Worm (Caenorhabditis elegans) whole organism, late embryonic: ENCODE results near the gene clec-178.

Experiments used
- F13H6.1 ChIP-seq: sonication (generic microtip); optimal IDR thresholded peaks from 2 replicates; lab custom pipeline; 2016; ENCODE audit warnings: missing genetic modification characterization, missing compliant biosample characterization
- K02D7.2 ChIP-seq: sonication (generic microtip); optimal IDR thresholded peaks from 2 replicates; lab custom pipeline; 2017; ENCODE audit warnings: mild to moderate bottlenecking, missing genetic modification characterization, missing compliant biosample characterization
- K09A11.1 ChIP-seq: sonication (generic microtip); optimal IDR thresholded peaks from 2 replicates; lab custom pipeline; 2017; ENCODE audit warnings: antibody characterized with exemption, mild to moderate bottlenecking, missing genetic modification characterization, missing compliant biosample characterization; ENCODE audit not compliant: insufficient read depth
- T23F11.4 ChIP-seq: fragments of 200-800 bp; sonication (Bioruptor generic); optimal IDR thresholded peaks from 2 replicates; lab custom pipeline; 2018; ENCODE audit warnings: mild to moderate bottlenecking, missing genetic modification characterization, missing compliant biosample characterization
- Y22D7AL.16 ChIP-seq: sonication (generic microtip); optimal IDR thresholded peaks from 2 replicates; lab custom pipeline; 2016; ENCODE audit warnings: missing genetic modification characterization, missing compliant biosample characterization
- ama-1 ChIP-seq: fragments of 150-350 bp; optimal IDR thresholded peaks from 2 replicates; lab custom pipeline; 2014
- ceh-14 ChIP-seq: sonication (generic microtip); optimal IDR thresholded peaks from 2 replicates; lab custom pipeline; 2016; ENCODE audit warnings: missing genotype, missing genetic modification characterization, missing compliant biosample characterization
- ceh-18 ChIP-seq: sonication (generic microtip); optimal IDR thresholded peaks from 2 replicates; lab custom pipeline; 2016; ENCODE audit warnings: missing genetic modification characterization, missing compliant biosample characterization
- ceh-2 ChIP-seq: sonication (generic microtip); optimal IDR thresholded peaks from 2 replicates; lab custom pipeline; 2016; ENCODE audit warnings: missing genotype, missing genetic modification characterization, missing compliant biosample characterization
- ceh-22 ChIP-seq: sonication (generic microtip); optimal IDR thresholded peaks from 2 replicates; lab custom pipeline; 2017; ENCODE audit warnings: missing biosample characterization, missing genetic modification characterization
- ceh-24 ChIP-seq: sonication (generic microtip); optimal IDR thresholded peaks from 2 replicates; lab custom pipeline; 2016; ENCODE audit warnings: mild to moderate bottlenecking, missing genetic modification characterization, missing compliant biosample characterization
- ceh-30 ChIP-seq: fragments of 150-350 bp; optimal IDR thresholded peaks from 2 replicates; lab custom pipeline; 2014; ENCODE audit warnings: missing biosample characterization, missing genetic modification characterization
- ceh-31 ChIP-seq: sonication (generic microtip); optimal IDR thresholded peaks from 2 replicates; lab custom pipeline; 2016; ENCODE audit warnings: missing genetic modification characterization, missing compliant biosample characterization
- ceh-45 ChIP-seq: fragments of 200-800 bp; sonication (Bioruptor generic); IDR thresholded peaks from 2 replicates; pipeline ENCODE4 v1.3.6; 2022; ENCODE audit warnings: missing genetic modification reagents, missing genetic modification characterization, missing compliant biosample characterization
- ceh-48 ChIP-seq: sonication (generic microtip); optimal IDR thresholded peaks from 2 replicates; lab custom pipeline; 2016; ENCODE audit warnings: missing genetic modification characterization, inconsistent platforms, missing compliant biosample characterization
- ceh-9 ChIP-seq: sonication (generic microtip); optimal IDR thresholded peaks from 2 replicates; lab custom pipeline; 2016; ENCODE audit warnings: mild to moderate bottlenecking, missing genetic modification characterization, inconsistent platforms, missing compliant biosample characterization
- eyg-1 ChIP-seq: sonication (generic microtip); optimal IDR thresholded peaks from 2 replicates; lab custom pipeline; 2016; ENCODE audit warnings: missing genotype, missing genetic modification characterization, missing compliant biosample characterization
- fax-1 ChIP-seq: sonication (generic microtip); optimal IDR thresholded peaks from 2 replicates; lab custom pipeline; 2016; ENCODE audit warnings: missing genotype, missing genetic modification characterization, missing compliant biosample characterization
- fkh-10 ChIP-seq: fragments of 150-350 bp; optimal IDR thresholded peaks from 2 replicates; lab custom pipeline; 2014; ENCODE audit warnings: missing biosample characterization, missing genetic modification reagents, missing genetic modification characterization
- gmeb-2 ChIP-seq: sonication (generic microtip); optimal IDR thresholded peaks from 2 replicates; lab custom pipeline; 2016; ENCODE audit warnings: missing genetic modification characterization, inconsistent platforms, missing compliant biosample characterization
- hlh-13 ChIP-seq: fragments of 200-800 bp; sonication (Bioruptor generic); optimal IDR thresholded peaks from 2 replicates; lab custom pipeline; 2018; ENCODE audit warnings: mild to moderate bottlenecking, missing genetic modification characterization, missing compliant biosample characterization
- hlh-15 ChIP-seq: sonication (generic microtip); optimal IDR thresholded peaks from 2 replicates; lab custom pipeline; 2016; ENCODE audit warnings: missing genetic modification characterization, missing compliant biosample characterization
- hlh-8 ChIP-seq: sonication (generic microtip); optimal IDR thresholded peaks from 2 replicates; lab custom pipeline; 2016; ENCODE audit warnings: missing genotype, missing genetic modification characterization, missing compliant biosample characterization
- lin-11 ChIP-seq: fragments of 200-800 bp; sonication (Bioruptor generic); optimal IDR thresholded peaks from 2 replicates; lab custom pipeline; 2018; ENCODE audit warnings: mild to moderate bottlenecking, missing genetic modification characterization, missing compliant biosample characterization
- nhr-232 ChIP-seq: sonication (generic microtip); optimal IDR thresholded peaks from 2 replicates; lab custom pipeline; 2016; ENCODE audit warnings: missing genetic modification characterization, missing compliant biosample characterization
- npax-4 ChIP-seq: sonication (generic microtip); optimal IDR thresholded peaks from 2 replicates; lab custom pipeline; 2016; ENCODE audit warnings: missing genetic modification characterization, missing compliant biosample characterization
- odd-2 ChIP-seq: sonication (generic microtip); optimal IDR thresholded peaks from 2 replicates; lab custom pipeline; 2017; ENCODE audit warnings: antibody characterized with exemption, mild to moderate bottlenecking, missing genetic modification characterization, missing compliant biosample characterization
- pag-3 ChIP-seq: sonication (generic microtip); optimal IDR thresholded peaks from 2 replicates; lab custom pipeline; 2016; ENCODE audit warnings: missing compliant biosample characterization, missing genetic modification characterization, borderline replicate concordance
- pat-9 ChIP-seq: fragments of 200-800 bp; sonication (Bioruptor generic); optimal IDR thresholded peaks from 2 replicates; lab custom pipeline; 2018; ENCODE audit warnings: mild to moderate bottlenecking, missing genetic modification characterization, moderate library complexity, missing compliant biosample characterization
- pha-2 ChIP-seq: sonication (generic microtip); optimal IDR thresholded peaks from 2 replicates; lab custom pipeline; 2017; ENCODE audit warnings: mild to moderate bottlenecking, missing genetic modification characterization, missing compliant biosample characterization
- pqm-1 ChIP-seq: sonication (generic microtip); optimal IDR thresholded peaks from 2 replicates; lab custom pipeline; 2016; ENCODE audit warnings: missing genetic modification characterization, missing compliant biosample characterization
- pros-1 ChIP-seq: fragments of 150-350 bp; optimal IDR thresholded peaks from 2 replicates; lab custom pipeline; 2014; ENCODE audit warnings: missing biosample characterization, missing genetic modification reagents, missing genetic modification characterization
- rnt-1 ChIP-seq: sonication (generic microtip); optimal IDR thresholded peaks from 2 replicates; lab custom pipeline; 2016; ENCODE audit warnings: missing genetic modification characterization, missing compliant biosample characterization
- sox-4 ChIP-seq: sonication (generic microtip); optimal IDR thresholded peaks from 2 replicates; lab custom pipeline; 2017; ENCODE audit warnings: mild to moderate bottlenecking, missing genetic modification characterization, inconsistent platforms, missing compliant biosample characterization
- tbx-2 ChIP-seq: sonication (generic microtip); optimal IDR thresholded peaks from 2 replicates; lab custom pipeline; 2016; ENCODE audit warnings: missing genetic modification characterization, missing compliant biosample characterization
- ttx-3 ChIP-seq: sonication (generic microtip); optimal IDR thresholded peaks from 2 replicates; lab custom pipeline; 2016; ENCODE audit warnings: missing genetic modification reagents, missing genetic modification characterization, missing compliant biosample characterization
- unc-42 ChIP-seq: sonication (generic microtip); optimal IDR thresholded peaks from 2 replicates; lab custom pipeline; 2016; ENCODE audit warnings: missing genotype, missing genetic modification characterization, missing compliant biosample characterization
- unc-55 ChIP-seq: sonication (generic microtip); optimal IDR thresholded peaks from 2 replicates; lab custom pipeline; 2017; ENCODE audit warnings: missing biosample characterization, missing genetic modification reagents, missing genetic modification characterization

clec-178 gene

DNA sequence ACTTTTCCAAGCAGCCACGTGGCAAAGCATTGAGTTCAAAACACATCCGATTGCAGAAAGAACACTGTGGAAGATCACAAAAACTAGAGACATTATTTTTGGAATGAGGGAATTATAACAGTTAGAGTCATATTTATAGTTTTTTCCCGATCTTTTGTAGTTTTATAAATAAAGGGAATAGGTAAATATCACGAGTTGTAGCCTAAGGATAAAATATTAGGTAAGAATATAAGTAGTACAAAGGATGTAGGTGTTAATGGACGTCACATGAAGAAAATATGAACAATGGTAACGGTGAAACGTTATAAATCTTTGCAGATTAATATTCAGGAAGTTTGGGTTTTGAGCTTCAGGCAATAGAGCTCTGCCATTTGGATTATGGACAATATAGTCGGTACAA lies 20.7 kb downstream of the clec-178 start, which contains the start of gene srd-5:
TSS of gene srd-5 (minus strand) at position 101 of the 400 bp plus-strand sequence.
- TF ChIP-seq pqm-1 (no peak), eyg-1 (no peak), ceh-30 (tag; lab: Kevin White, UChicago) (no peak), T23F11.4 (GFP tag; lab: Kevin White, UChicago) (no peak)

ce11 chrIV:5678044-5678443 lies 24.3 kb downstream of the clec-178 start, which contains the start of gene C55C3.4:
C55C3.4 (minus strand) TSS chrIV:5678144.
- TF ChIP-seq hlh-15: no peak
- TF ChIP-seq hlh-8 (tag; lab: Kevin White, UChicago): no peak
- TF ChIP-seq ceh-31 (tag; lab: Kevin White, UChicago): no peak
- TF ChIP-seq tbx-2 (tag; lab: Kevin White, UChicago): no peak
- no peak for TF ChIP-seq rnt-1 (tag; lab: Kevin White, UChicago)
- no peak for TF ChIP-seq pha-2 (tag; lab: Kevin White, UChicago)
- TF ChIP-seq ceh-24 (tag; lab: Kevin White, UChicago): no peak
- no peak for TF ChIP-seq ceh-22 (tag; lab: Kevin White, UChicago)
- TF ChIP-seq sox-4: no peak
- no peak for TF ChIP-seq pat-9 (tag; lab: Kevin White, UChicago)
- no peak for TF ChIP-seq ceh-48 (tag; lab: Kevin White, UChicago)
- no peak for TF ChIP-seq ceh-18 (tag; lab: Kevin White, UChicago)
- no peak for TF ChIP-seq F13H6.1 (tag; lab: Kevin White, UChicago)
- TF ChIP-seq odd-2 (tag; lab: Kevin White, UChicago): no peak
- no peak for TF ChIP-seq lin-11 (tag; lab: Kevin White, UChicago)
- no peak for TF ChIP-seq ttx-3
- TF ChIP-seq, all 69 proteins: peak for 0

DNA sequence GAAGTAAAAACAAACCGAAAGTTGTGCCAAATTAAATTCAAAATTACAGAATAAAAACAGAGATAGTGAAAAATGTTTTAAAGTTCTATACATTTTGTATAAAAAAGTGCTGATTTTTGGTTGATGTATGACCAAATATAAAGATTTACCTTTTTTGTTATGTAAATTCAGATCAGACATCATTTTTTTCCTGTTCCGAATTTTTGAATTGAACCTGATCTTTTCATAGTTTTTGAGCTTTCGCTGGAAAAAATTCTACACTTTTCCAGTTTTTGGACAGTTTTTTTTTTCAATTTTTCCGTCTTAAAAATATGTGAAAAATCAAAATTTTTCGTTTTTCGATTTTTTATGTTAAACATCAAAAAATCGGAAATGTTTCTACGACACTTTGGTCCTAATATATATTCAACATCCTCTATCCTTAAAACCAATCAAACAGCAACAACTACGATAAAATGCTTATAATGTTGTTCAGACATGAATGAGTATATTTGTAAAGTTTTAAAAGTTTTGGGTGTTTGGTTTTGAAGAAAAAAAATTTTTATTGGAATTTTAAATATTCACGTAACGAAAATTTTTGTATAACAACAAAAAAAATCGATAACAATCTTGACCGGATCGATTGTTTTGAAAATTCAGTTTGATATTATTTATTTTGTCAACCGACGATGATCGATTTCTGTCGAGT lies 28.9 kb downstream of the clec-178 start, which contains the start of the genes C55C3.7 and C55C3.6:
TSS of gene C55C3.7 (minus strand) at position 101 of the 688 bp plus-strand sequence.
TSS of gene C55C3.6 (plus strand) at position 638 of the 688 bp plus-strand sequence.
- TF ChIP-seq ama-1 (lab: Kevin White, UChicago) (no peak), fax-1 (no peak), ceh-9 (tag; lab: Kevin White, UChicago) (no peak), ceh-22 (tag; lab: Kevin White, UChicago) (no peak), pag-3 (no peak), ceh-24 (tag; lab: Kevin White, UChicago) (no peak), ceh-18 (tag; lab: Kevin White, UChicago) (no peak), pros-1 (tag; lab: Kevin White, UChicago) (no peak), ceh-2 (tag; lab: Kevin White, UChicago) (no peak), hlh-15 (no peak), npax-4 (tag; lab: Kevin White, UChicago) (no peak), fkh-10 (GFP tag; lab: Kevin White, UChicago) (no peak), ceh-45 (GFP tag; lab: Robert Waterston, UW) (no peak), pha-2 (tag; lab: Kevin White, UChicago) (no peak), ceh-14 (tag; lab: Kevin White, UChicago) (no peak), Y22D7AL.16 (tag; lab: Kevin White, UChicago) (no peak), ttx-3 (no peak), K02D7.2 (no peak)
- TF ChIP-seq, all 69 proteins: peak for 0

- TF ChIP-seq K09A11.1 (tag; lab: Kevin White, UChicago): no peak
- TF ChIP-seq unc-55 (GFP tag; lab: Kevin White, UChicago): no peak
- no peak for TF ChIP-seq ceh-18 (tag; lab: Kevin White, UChicago)
- no peak for TF ChIP-seq ceh-31 (tag; lab: Kevin White, UChicago)
- TF ChIP-seq hlh-13: no peak
- TF ChIP-seq odd-2 (tag; lab: Kevin White, UChicago): no peak
- TF ChIP-seq pag-3: no peak
- no peak for TF ChIP-seq nhr-232 (tag; lab: Kevin White, UChicago)
- TF ChIP-seq gmeb-2: no peak
- no peak for TF ChIP-seq unc-42 (tag; lab: Kevin White, UChicago)
- TF ChIP-seq pat-9 (tag; lab: Kevin White, UChicago): no peak
Measured at ce11 chrIV:5685014-5685413, 31.3 kb downstream of the clec-178 start, which contains the start of gene C55C3.3. C55C3.3 (plus strand) TSS chrIV:5685287.
